Worm (Caenorhabditis elegans) whole organism, midembryonic: Measurements from ENCODE around the gene mob-1.

Experiments used
- T22C8.4 ChIP-seq: fragments of 200-800 bp; sonication (Bioruptor generic); IDR thresholded peaks from 2 replicates; pipeline ENCODE4 v1.3.6; 2022; ENCODE audit warnings: missing genetic modification characterization, missing compliant biosample characterization
- cog-1 ChIP-seq: sonication (generic microtip); optimal IDR thresholded peaks from 2 replicates; lab custom pipeline; 2016; ENCODE audit warnings: missing genetic modification characterization, missing compliant biosample characterization
- flt-1 ChIP-seq: fragments of 200-800 bp; sonication (Bioruptor generic); IDR thresholded peaks from 2 replicates; pipeline ENCODE4 v1.3.6; 2022; ENCODE audit warnings: missing genetic modification characterization, missing compliant biosample characterization
- klf-2 ChIP-seq: fragments of 200-800 bp; sonication (Bioruptor generic); conservative IDR thresholded peaks from 2 replicates; pipeline ENCODE4 v1.3.6; 2022; ENCODE audit warnings: missing genetic modification reagents, missing genetic modification characterization, missing compliant biosample characterization
- med-1 ChIP-seq: sonication (generic microtip); optimal IDR thresholded peaks from 2 replicates; lab custom pipeline; 2017; ENCODE audit warnings: missing genetic modification characterization, mild to moderate bottlenecking, missing compliant biosample characterization, antibody characterized with exemption, missing genetic modification reagents; ENCODE audit not compliant: insufficient read depth
- ref-1 ChIP-seq: fragments of 200-800 bp; sonication (Bioruptor generic); conservative IDR thresholded peaks from 2 replicates; pipeline ENCODE4 v1.3.6; 2022; ENCODE audit warnings: missing genetic modification reagents, missing genetic modification characterization, missing compliant biosample characterization
- tab-1 ChIP-seq: fragments of 200-800 bp; sonication (Bioruptor generic); IDR thresholded peaks from 2 replicates; pipeline ENCODE4 v1.3.6; 2022; ENCODE audit warnings: missing genetic modification characterization, missing compliant biosample characterization
- ztf-23 ChIP-seq: fragments of 200-800 bp; sonication (Bioruptor generic); IDR thresholded peaks from 2 replicates; pipeline ENCODE4 v1.3.6; 2022; ENCODE audit warnings: missing genetic modification reagents, missing genetic modification characterization, missing compliant biosample characterization
- ztf-29 ChIP-seq: fragments of 200-800 bp; sonication (Bioruptor generic); IDR thresholded peaks from 2 replicates; pipeline ENCODE4 v1.3.6; 2022; ENCODE audit warnings: missing genetic modification reagents, missing genetic modification characterization, missing compliant biosample characterization

mob-1 gene

DNA sequence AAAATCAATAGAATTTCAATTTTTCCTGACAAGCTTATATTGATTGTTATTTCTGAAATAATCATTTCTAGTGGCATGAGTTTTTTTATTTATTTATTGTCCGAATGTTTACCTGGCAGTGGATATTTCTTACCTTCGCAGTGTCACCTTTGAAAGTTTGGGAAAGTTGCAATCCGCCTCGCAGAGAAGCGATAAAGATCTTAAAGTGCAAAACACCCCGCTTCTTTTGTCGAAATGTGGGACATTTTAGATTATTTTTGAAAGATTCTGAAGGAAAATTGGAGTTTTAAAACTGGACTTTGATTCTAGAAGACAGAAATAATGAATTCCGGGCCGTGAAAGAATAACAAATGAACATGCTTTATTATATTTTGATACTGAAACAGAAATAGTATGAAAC lies 48.4 kb downstream of the mob-1 start:
- TF ChIP-seq flt-1 (GFP tag; lab: Robert Waterston, UW) = no peak
- TF ChIP-seq ztf-23 = no peak
- TF ChIP-seq ref-1 (GFP tag; lab: Robert Waterston, UW) = no peak
- no peak for TF ChIP-seq T22C8.4 (GFP tag; lab: Robert Waterston, UW)
- TF ChIP-seq med-1 = no peak
- no peak for TF ChIP-seq cog-1 (tag; lab: Kevin White, UChicago)
- TF ChIP-seq ztf-29 = no peak
- TF ChIP-seq tab-1 (GFP tag; lab: Robert Waterston, UW) = no peak
- no peak for TF ChIP-seq klf-2 (GFP tag; lab: Robert Waterston, UW)

DNA sequence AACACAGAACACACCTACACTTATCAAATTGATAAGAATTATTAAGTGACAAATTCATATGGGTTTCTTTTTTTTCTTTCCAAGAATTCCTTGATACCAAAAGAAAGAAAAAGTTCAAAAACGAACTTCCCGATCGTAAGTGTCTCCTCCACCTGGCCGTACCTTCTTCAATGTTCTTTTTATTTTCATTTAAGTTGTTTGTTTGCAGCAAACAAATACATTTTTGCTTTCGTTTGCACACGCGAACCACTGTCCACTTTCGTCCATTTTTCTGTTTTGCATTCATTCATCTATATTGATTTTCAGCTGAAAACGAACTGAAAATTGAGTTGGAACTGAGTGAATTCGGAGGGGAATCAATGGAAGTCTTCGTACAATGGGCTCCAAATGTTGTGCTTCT lies 51.4 kb downstream of the mob-1 start, which contains the start of gene VZK822L.2:
Gene VZK822L.2 (plus strand): TSS at position 301 of the 400 bp plus-strand sequence.
- TF ChIP-seq ztf-23 (no peak), flt-1 (GFP tag; lab: Robert Waterston, UW) (no peak), ztf-29 (no peak), ref-1 (GFP tag; lab: Robert Waterston, UW) (no peak)
